ENCODE assay signal across 2 worm cellular contexts in genomic region chrIII:12612519-12612935, ce11.
TF ChIP-seq lines count a peak whose summit lies in the region.

No protein-coding gene starts in this region.

TF ChIP-seq in whole organism, L1 larva, 84 proteins besides CTCF, POLR2A, EP300 and RAD21 (continued from another document):
- TF ChIP-seq elt-3 (tag; optimal IDR thresholded peaks at IDR 0.05; lab: Kevin White, UChicago): peak in 5 of 6 experiments; percentile 79 to 99 (median 94)
- peak; percentile 97 for TF ChIP-seq nhr-11 (tag; optimal IDR thresholded peaks at IDR 0.05; lab: Kevin White, UChicago)
- TF ChIP-seq nhr-76 (tag; optimal IDR thresholded peaks at IDR 0.05; lab: Kevin White, UChicago): peak; percentile 84
- TF ChIP-seq nhr-20 (tag; optimal IDR thresholded peaks at IDR 0.05; lab: Kevin White, UChicago): peak; percentile 100
- TF ChIP-seq nhr-237 (tag; optimal IDR thresholded peaks at IDR 0.05; lab: Kevin White, UChicago): peak; percentile 99
- peak; percentile 97 for TF ChIP-seq pax-3 (tag; optimal IDR thresholded peaks at IDR 0.05; lab: Kevin White, UChicago)
- TF ChIP-seq C04F5.9 (tag; optimal IDR thresholded peaks at IDR 0.05; lab: Kevin White, UChicago): peak; percentile 83
- TF ChIP-seq elt-2 (tag; optimal IDR thresholded peaks at IDR 0.05; lab: Kevin White, UChicago): peak; percentile 87
- TF ChIP-seq snpc-4 (tag; optimal IDR thresholded peaks at IDR 0.05; lab: Kevin White, UChicago): peak; percentile 75
- peak; percentile 72 for TF ChIP-seq unc-98 (GFP tag; IDR thresholded peaks at IDR 0.05; lab: Robert Waterston, UW)
- TF ChIP-seq fkh-8 (tag; optimal IDR thresholded peaks at IDR 0.05; lab: Kevin White, UChicago): peak; percentile 99
- peak; percentile 95 for TF ChIP-seq aly-2 (tag; optimal IDR thresholded peaks at IDR 0.05; lab: Kevin White, UChicago)
- peak; percentile 95 for TF ChIP-seq unc-30 (tag; optimal IDR thresholded peaks at IDR 0.05; lab: Kevin White, UChicago)
- TF ChIP-seq nhr-85 (tag; lab: Kevin White, UChicago): peak; percentile 100
- TF ChIP-seq efl-1 (optimal IDR thresholded peaks at IDR 0.05; lab: Kevin White, UChicago): peak; percentile 94 to 98
- TF ChIP-seq efl-1 (GFP tag; optimal IDR thresholded peaks at IDR 0.05 in 1 of 2; lab: Kevin White, UChicago): peak; percentile 73 to 98
- TF ChIP-seq ceh-8 (GFP tag; optimal IDR thresholded peaks at IDR 0.05; lab: Kevin White, UChicago): peak; percentile 94
- peak; percentile 93 for TF ChIP-seq efl-3 (GFP tag; optimal IDR thresholded peaks at IDR 0.05; lab: Kevin White, UChicago)
- TF ChIP-seq nhr-19 (GFP tag; conservative IDR thresholded peaks at IDR 0.05; lab: Robert Waterston, UW): peak; percentile 99
- peak; percentile 95 for TF ChIP-seq sox-4 (tag; optimal IDR thresholded peaks at IDR 0.05; lab: Kevin White, UChicago)
- peak; percentile 21 for TF ChIP-seq nhr-84 (tag; optimal IDR thresholded peaks at IDR 0.05; lab: Kevin White, UChicago)
- TF ChIP-seq mef-2 (tag; optimal IDR thresholded peaks at IDR 0.05; lab: Kevin White, UChicago): peak; percentile 98
- peak; percentile 97 for TF ChIP-seq skn-1 (tag; optimal IDR thresholded peaks at IDR 0.05; lab: Kevin White, UChicago)
- TF ChIP-seq swsn-7 (tag; optimal IDR thresholded peaks at IDR 0.05; lab: Kevin White, UChicago): peak; percentile 100
- peak; percentile 26 for TF ChIP-seq F16B12.6 (tag; optimal IDR thresholded peaks at IDR 0.05; lab: Kevin White, UChicago)
- peak; percentile 99 for TF ChIP-seq unc-62 (GFP tag; optimal IDR thresholded peaks at IDR 0.05; lab: Kevin White, UChicago)

TF ChIP-seq in whole organism, young adult, 124 proteins besides CTCF, POLR2A, EP300 and RAD21 (continued from another document):
- TF ChIP-seq lin-26 (GFP tag; IDR thresholded peaks at IDR 0.05; lab: Robert Waterston, UW) (peak; percentile 69; the same call in 1 of the 2 replicates), ztf-18 (tag; optimal IDR thresholded peaks at IDR 0.05; lab: Kevin White, UChicago) (peak; percentile 49), D2030.7 (GFP tag; IDR thresholded peaks at IDR 0.05; lab: Robert Waterston, UW) (no peak), mel-28 (tag; optimal IDR thresholded peaks at IDR 0.05; lab: Kevin White, UChicago; ENCODE audit: borderline replicate concordance) (no peak), hrde-1 (tag; optimal IDR thresholded peaks at IDR 0.05; lab: Kevin White, UChicago; ENCODE audit: borderline replicate concordance) (no peak), F23B12.7 (tag; optimal IDR thresholded peaks at IDR 0.05; lab: Kevin White, UChicago; ENCODE audit: insufficient read depth) (no peak), lsy-27 (tag; optimal IDR thresholded peaks at IDR 0.05; lab: Kevin White, UChicago; ENCODE audit: borderline replicate concordance, insufficient read depth) (no peak), tbx-9 (tag; optimal IDR thresholded peaks at IDR 0.05; lab: Kevin White, UChicago; ENCODE audit: borderline replicate concordance) (no peak), nhr-120 (GFP tag; IDR thresholded peaks at IDR 0.05; lab: Robert Waterston, UW) (no peak), dpl-1 (GFP tag; optimal IDR thresholded peaks at IDR 0.05; lab: Kevin White, UChicago) (no peak), egl-44 (GFP tag; IDR thresholded peaks at IDR 0.05; lab: Robert Waterston, UW) (0 out of 2 replicates have a peak, but pooled peaks have one; percentile 64)
